Fruit fly (Drosophila melanogaster) S2 (cell line): Measurements from ENCODE around the gene CG2691.

Experiments used
- CG8478 ChIP-seq: fragments of >200 bp; optimal IDR thresholded peaks from 2 replicates; lab custom pipeline; 2018
- CTCF ChIP-seq, 2 experiments: fragments of >200 bp; optimal IDR thresholded peaks; 2 replicates each; lab custom pipeline; 2018

DNA sequence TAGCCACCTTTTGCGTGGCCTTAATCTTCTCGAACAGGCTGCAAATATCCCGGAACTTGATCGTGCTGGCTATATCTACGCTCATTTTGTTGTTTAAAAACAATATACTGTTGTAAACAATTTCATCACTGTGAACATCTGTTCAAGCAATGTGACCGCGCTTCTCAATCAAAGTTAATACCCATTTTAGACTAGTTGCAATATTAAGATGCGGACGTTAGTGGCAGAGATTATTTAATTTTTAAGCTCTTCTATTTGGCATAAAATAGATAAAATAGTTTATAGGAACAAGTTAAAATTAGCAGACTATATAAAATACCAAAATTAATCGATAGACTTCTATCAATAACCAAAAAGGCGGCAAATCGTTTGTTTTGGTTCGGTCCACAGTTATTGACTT is 43.4 kb upstream of the CG2691 start, which contains the start of the genes DNAlig4 and CG11164:
- no peak for TF ChIP-seq CG8478 (lab: Kevin White, UChicago)
- TF ChIP-seq CTCF (optimal IDR thresholded peaks at IDR 0.05; lab: Kevin White, UChicago) = no peak
